Worm (Caenorhabditis elegans): ENCODE results near the gene C25A8.1.

- TF ChIP-seq nhr-76 (tag; optimal IDR thresholded peaks at IDR 0.05) (no peak), lin-39 (tag; optimal IDR thresholded peaks at IDR 0.05) (no peak), ZK546.5 (tag; optimal IDR thresholded peaks at IDR 0.05) (no peak), skn-1 (tag; optimal IDR thresholded peaks at IDR 0.05) (no peak), fkh-10 (GFP tag; optimal IDR thresholded peaks at IDR 0.05) (no peak)
Measured at ce11 chrIV:7012214-7012613, 1.3 kb downstream of the C25A8.1 start.
